Worm (Caenorhabditis elegans): ENCODE results near the gene pnp-1.

pnp-1 gene

DNA sequence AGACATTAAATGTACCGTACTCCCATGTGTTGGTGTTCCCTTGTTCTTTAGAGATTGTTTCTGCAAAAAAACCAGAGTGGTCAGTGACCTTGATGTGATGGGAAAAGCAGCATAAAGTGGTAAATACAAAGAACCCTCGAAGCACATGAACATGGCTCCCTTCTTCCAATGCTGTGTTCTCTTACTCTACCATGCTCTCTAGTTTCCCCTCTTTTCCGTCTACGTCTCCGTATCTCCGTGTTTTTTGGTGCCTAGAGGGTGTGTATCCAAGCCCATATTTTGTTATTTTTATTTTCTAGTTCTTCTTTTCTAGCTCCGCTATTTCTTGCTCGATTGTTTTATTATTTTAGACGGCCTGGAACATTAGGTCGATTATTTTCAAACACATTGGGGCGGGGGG, 8.5 kb upstream of the pnp-1 start:
- peak; percentile 55 for TF ChIP-seq unc-55 (GFP tag; optimal IDR thresholded peaks at IDR 0.05)
- TF ChIP-seq sem-4 (tag; optimal IDR thresholded peaks at IDR 0.05) = no peak
- TF ChIP-seq sma-9 (GFP tag; optimal IDR thresholded peaks at IDR 0.05) = peak; percentile 24
- TF ChIP-seq sma-9 (tag; optimal IDR thresholded peaks at IDR 0.05) = no peak
- TF ChIP-seq nhr-129 (tag; optimal IDR thresholded peaks at IDR 0.05) = peak; percentile 26
- peak; percentile 41 for TF ChIP-seq C34F6.9 (tag; optimal IDR thresholded peaks at IDR 0.05)
- TF ChIP-seq lsy-2 (tag; optimal IDR thresholded peaks at IDR 0.05) = peak in 1 of 2 experiments; percentile 35
- no peak for TF ChIP-seq crh-2 (tag; optimal IDR thresholded peaks at IDR 0.05)

ce11 chrIV:305101-305500, 7.0 kb upstream of the pnp-1 start:
- TF ChIP-seq lsy-2 (tag; optimal IDR thresholded peaks at IDR 0.05) (no peak), mdl-1 (tag; optimal IDR thresholded peaks at IDR 0.05) (no peak), mab-5 (tag; optimal IDR thresholded peaks at IDR 0.05) (no peak), ama-1 (optimal IDR thresholded peaks at IDR 0.05) (no peak), fos-1 (tag; optimal IDR thresholded peaks at IDR 0.05) (no peak), crh-2 (tag; optimal IDR thresholded peaks at IDR 0.05) (no peak), unc-55 (GFP tag; optimal IDR thresholded peaks at IDR 0.05) (no peak), F13H6.1 (tag; optimal IDR thresholded peaks at IDR 0.05) (no peak), lin-13 (GFP tag; optimal IDR thresholded peaks at IDR 0.05) (no peak), ztf-4 (tag; optimal IDR thresholded peaks at IDR 0.05) (no peak), nhr-21 (tag; optimal IDR thresholded peaks at IDR 0.05) (no peak), ZK546.5 (tag; optimal IDR thresholded peaks at IDR 0.05) (no peak), sma-3 (GFP tag; optimal IDR thresholded peaks at IDR 0.05) (no peak), sma-9 (GFP tag; optimal IDR thresholded peaks at IDR 0.05) (no peak), sma-9 (tag; optimal IDR thresholded peaks at IDR 0.05) (no peak)

- peak; percentile 3 for TF ChIP-seq sma-3 (GFP tag; optimal IDR thresholded peaks at IDR 0.05)
- TF ChIP-seq F13H6.1 (tag; optimal IDR thresholded peaks at IDR 0.05) = no peak
- peak; percentile 68 for TF ChIP-seq sma-9 (GFP tag; optimal IDR thresholded peaks at IDR 0.05)
- TF ChIP-seq sma-9 (tag; optimal IDR thresholded peaks at IDR 0.05) = no peak
- no peak for TF ChIP-seq sem-4 (tag; optimal IDR thresholded peaks at IDR 0.05)
- no peak for TF ChIP-seq mab-5 (tag; optimal IDR thresholded peaks at IDR 0.05)
Measured at ce11 chrIV:303264-303663, 5.2 kb upstream of the pnp-1 start.

DNA sequence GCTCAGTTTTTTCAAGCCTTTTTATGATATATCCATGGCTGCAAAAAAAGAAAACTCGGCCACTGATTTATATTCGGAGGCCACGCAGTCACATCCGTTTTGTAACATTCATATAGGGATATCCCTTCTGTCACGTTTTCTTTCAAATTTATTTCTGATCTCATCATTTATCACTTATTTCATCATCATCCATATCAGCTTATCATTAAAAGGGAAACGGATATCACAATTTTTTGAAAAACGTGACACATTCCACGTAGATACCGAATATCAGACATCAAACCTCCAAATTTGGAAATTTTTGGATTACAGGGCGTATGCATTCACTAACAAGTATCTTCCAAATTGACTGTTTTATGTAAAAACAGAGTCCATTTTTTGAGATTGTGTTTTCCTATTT, 4.6 kb upstream of the pnp-1 start:
- TF ChIP-seq crh-2 (tag; optimal IDR thresholded peaks at IDR 0.05) (peak; percentile 38), nhr-129 (tag; optimal IDR thresholded peaks at IDR 0.05) (peak; percentile 27), ama-1 (optimal IDR thresholded peaks at IDR 0.05) (no peak), C34F6.9 (tag; optimal IDR thresholded peaks at IDR 0.05) (no peak), nhr-21 (tag; optimal IDR thresholded peaks at IDR 0.05) (peak; percentile 51), nhr-10 (tag; optimal IDR thresholded peaks at IDR 0.05) (no peak), mbf-1 (tag; optimal IDR thresholded peaks at IDR 0.05) (no peak), nhr-77 (tag; optimal IDR thresholded peaks at IDR 0.05) (no peak), fos-1 (tag; optimal IDR thresholded peaks at IDR 0.05) (peak; percentile 18), lin-39 (tag; optimal IDR thresholded peaks at IDR 0.05) (no peak), lin-11 (tag; optimal IDR thresholded peaks at IDR 0.05) (no peak), nhr-23 (tag; optimal IDR thresholded peaks at IDR 0.05) (no peak), sma-9 (GFP tag; optimal IDR thresholded peaks at IDR 0.05) (peak; percentile 70), sma-9 (tag; optimal IDR thresholded peaks at IDR 0.05) (no peak), elt-1 (tag; optimal IDR thresholded peaks at IDR 0.05) (no peak), unc-62 (GFP tag; optimal IDR thresholded peaks at IDR 0.05) (no peak), aly-2 (tag; optimal IDR thresholded peaks at IDR 0.05) (no peak), unc-55 (GFP tag; optimal IDR thresholded peaks at IDR 0.05) (no peak), nhr-25 (tag; optimal IDR thresholded peaks at IDR 0.05) (peak; percentile 26), mab-5 (tag; optimal IDR thresholded peaks at IDR 0.05) (no peak)

ce11 chrIV:300307-300706, 2.2 kb upstream of the pnp-1 start:
- TF ChIP-seq peb-1 (tag; optimal IDR thresholded peaks at IDR 0.05) = no peak
- no peak for TF ChIP-seq lin-11 (tag; optimal IDR thresholded peaks at IDR 0.05)
- TF ChIP-seq sma-9 (GFP tag; optimal IDR thresholded peaks at IDR 0.05) = peak; percentile 24
- no peak for TF ChIP-seq sma-9 (tag; optimal IDR thresholded peaks at IDR 0.05)
- no peak for TF ChIP-seq nhr-11 (tag; optimal IDR thresholded peaks at IDR 0.05)

DNA sequence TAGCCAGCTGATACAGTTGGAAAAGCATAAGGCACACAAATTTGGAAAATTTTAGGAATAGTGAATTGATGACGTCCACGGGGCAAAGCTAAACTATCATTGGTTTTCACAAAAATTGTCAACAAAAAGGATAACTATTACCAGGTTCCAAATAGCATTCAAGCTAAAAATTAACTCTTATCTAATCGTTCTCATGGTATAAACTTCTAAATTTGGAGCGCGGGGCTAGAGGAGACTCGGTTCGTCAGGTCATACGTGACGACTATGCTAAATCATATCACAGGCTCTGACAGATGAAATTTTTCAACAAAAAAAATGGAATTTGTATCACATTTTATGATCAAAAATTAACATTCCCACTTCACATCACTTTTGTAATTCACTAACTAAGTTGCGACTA, 1.1 kb upstream of the pnp-1 start:
- no peak for TF ChIP-seq ceh-16 (tag; optimal IDR thresholded peaks at IDR 0.05)
- no peak for TF ChIP-seq crh-2 (tag; optimal IDR thresholded peaks at IDR 0.05)
- no peak for TF ChIP-seq nhr-11 (tag; optimal IDR thresholded peaks at IDR 0.05)
- TF ChIP-seq nhr-10 (tag; optimal IDR thresholded peaks at IDR 0.05) = no peak
- TF ChIP-seq elt-1 (tag; optimal IDR thresholded peaks at IDR 0.05) = no peak
- TF ChIP-seq egl-27 (tag; optimal IDR thresholded peaks at IDR 0.05) = no peak

Data from whole organism, L2 larva.